Worm (Caenorhabditis elegans) whole organism, early embryonic: ENCODE data around the gene lin-14.

ENCODE experiments used
- B0310.2 ChIP-seq: sonication (generic microtip); optimal IDR thresholded peaks from 2 replicates; lab custom pipeline; 2016; ENCODE audit warnings: mild to moderate bottlenecking, missing genetic modification characterization, missing compliant biosample characterization
- F13C5.2 ChIP-seq: sonication (generic microtip); optimal IDR thresholded peaks from 2 replicates; lab custom pipeline; 2017; ENCODE audit warnings: mild to moderate bottlenecking, missing genetic modification characterization, inconsistent platforms, missing compliant biosample characterization
- aly-1 ChIP-seq: sonication (generic microtip); optimal IDR thresholded peaks from 2 replicates; lab custom pipeline; 2016; ENCODE audit warnings: missing genetic modification characterization, missing compliant biosample characterization
- ama-1 ChIP-seq: fragments of 150-350 bp; optimal IDR thresholded peaks from 2 replicates; lab custom pipeline; 2014
- ceh-13 ChIP-seq: fragments of 200-800 bp; sonication (Bioruptor generic); optimal IDR thresholded peaks from 2 replicates; lab custom pipeline; 2018; ENCODE audit warnings: mild to moderate bottlenecking, missing genetic modification characterization, missing compliant biosample characterization
- ceh-36 ChIP-seq: sonication (generic microtip); optimal IDR thresholded peaks from 2 replicates; lab custom pipeline; 2016; ENCODE audit warnings: missing genetic modification characterization, inconsistent platforms, missing compliant biosample characterization
- ets-7 ChIP-seq: sonication (generic microtip); optimal IDR thresholded peaks from 2 replicates; lab custom pipeline; 2016; ENCODE audit warnings: missing genotype, missing genetic modification characterization, missing compliant biosample characterization
- flt-1 ChIP-seq: fragments of 200-800 bp; sonication (Bioruptor generic); IDR thresholded peaks from 2 replicates; pipeline ENCODE4 v1.3.6; 2022; ENCODE audit warnings: missing genetic modification characterization, missing compliant biosample characterization
- hmbx-1 ChIP-seq: sonication (generic microtip); optimal IDR thresholded peaks from 2 replicates; lab custom pipeline; 2016; ENCODE audit warnings: mild to moderate bottlenecking, missing genetic modification characterization, missing compliant biosample characterization
- hmg-4 ChIP-seq: fragments of 200-800 bp; sonication (Bioruptor generic); optimal IDR thresholded peaks from 2 replicates; lab custom pipeline; 2018; ENCODE audit warnings: mild to moderate bottlenecking, missing genetic modification characterization, missing compliant biosample characterization
- hnd-1 ChIP-seq: sonication (generic microtip); optimal IDR thresholded peaks from 2 replicates; lab custom pipeline; 2016; ENCODE audit warnings: missing genetic modification characterization, missing compliant biosample characterization
- pes-1 ChIP-seq: fragments of 200-800 bp; sonication (Bioruptor generic); IDR thresholded peaks from 2 replicates; pipeline ENCODE4 v1.3.6; 2022; ENCODE audit warnings: missing genetic modification reagents, missing genetic modification characterization, missing compliant biosample characterization
- scrt-1 ChIP-seq: fragments of 200-800 bp; sonication (Bioruptor generic); IDR thresholded peaks from 2 replicates; pipeline ENCODE4 v1.3.6; 2022; ENCODE audit warnings: missing genetic modification characterization, missing compliant biosample characterization
- sea-1 ChIP-seq: fragments of 200-800 bp; sonication (Bioruptor generic); conservative IDR thresholded peaks from 2 replicates; pipeline ENCODE4 v1.3.6; 2022; ENCODE audit warnings: missing genetic modification characterization, missing compliant biosample characterization
- tbx-11 ChIP-seq: fragments of 200-800 bp; sonication (Bioruptor generic); IDR thresholded peaks from 2 replicates; pipeline ENCODE4 v1.3.6; 2022; ENCODE audit warnings: missing genetic modification characterization, missing compliant biosample characterization
- tbx-37 ChIP-seq: fragments of 200-800 bp; sonication (Bioruptor generic); conservative IDR thresholded peaks from 2 replicates; pipeline ENCODE4 v1.3.6; 2022; ENCODE audit warnings: missing genetic modification reagents, missing genetic modification characterization, missing compliant biosample characterization
- tra-4 ChIP-seq: sonication (generic microtip); optimal IDR thresholded peaks from 2 replicates; lab custom pipeline; 2017; ENCODE audit warnings: missing genetic modification characterization, missing compliant biosample characterization

The lin-14 gene

ce11 chrX:11480990-11481824 is 15.8 kb downstream of the lin-14 start:
- TF ChIP-seq aly-1 (tag; lab: Kevin White, UChicago) (no peak), tbx-37 (GFP tag; lab: Robert Waterston, UW) (no peak), hmbx-1 (tag; lab: Kevin White, UChicago) (no peak), flt-1 (no peak), scrt-1 (GFP tag; lab: Robert Waterston, UW) (no peak), hmg-4 (GFP tag; lab: Kevin White, UChicago) (no peak)

ce11 chrX:11481825-11482093 is 16.4 kb downstream of the lin-14 start:
- TF ChIP-seq tbx-11 (GFP tag; lab: Robert Waterston, UW) (no peak), hmg-4 (GFP tag; lab: Kevin White, UChicago) (no peak), aly-1 (tag; lab: Kevin White, UChicago) (no peak), hmbx-1 (tag; lab: Kevin White, UChicago) (no peak)

ce11 chrX:11482134-11482533 is 16.8 kb downstream of the lin-14 start:
- TF ChIP-seq ceh-36, result no peak
- TF ChIP-seq B0310.2, result no peak
- no peak for TF ChIP-seq hmbx-1 (tag; lab: Kevin White, UChicago)

- TF ChIP-seq ceh-13 (no peak), hmbx-1 (tag; lab: Kevin White, UChicago) (no peak), ceh-36 (no peak), tra-4 (tag; lab: Kevin White, UChicago) (no peak), tbx-11 (GFP tag; lab: Robert Waterston, UW) (no peak), hnd-1 (tag; lab: Kevin White, UChicago) (no peak), ama-1 (no peak), flt-1 (no peak), ets-7 (tag; lab: Kevin White, UChicago) (no peak), tbx-37 (GFP tag; lab: Robert Waterston, UW) (no peak), hmg-4 (GFP tag; lab: Kevin White, UChicago) (no peak), B0310.2 (no peak), sea-1 (GFP tag; lab: Robert Waterston, UW) (no peak)
These were observed 17.3 kb downstream of the lin-14 start for ce11 chrX:11482637-11483036.

ce11 chrX:11484027-11484426 is 18.7 kb downstream of the lin-14 start:
- TF ChIP-seq ets-7 (tag; lab: Kevin White, UChicago), result no peak
- TF ChIP-seq ceh-36, result no peak
- TF ChIP-seq flt-1, result no peak
- TF ChIP-seq tbx-11 (GFP tag; lab: Robert Waterston, UW), result no peak
- TF ChIP-seq hmbx-1 (tag; lab: Kevin White, UChicago), result no peak
- TF ChIP-seq tbx-37 (GFP tag; lab: Robert Waterston, UW), result no peak
- TF ChIP-seq ama-1, result no peak
- no peak for TF ChIP-seq ceh-13
- TF ChIP-seq pes-1 (GFP tag; lab: Robert Waterston, UW), result no peak
- TF ChIP-seq scrt-1 (GFP tag; lab: Robert Waterston, UW), result no peak
- no peak for TF ChIP-seq sea-1 (GFP tag; lab: Robert Waterston, UW)
- TF ChIP-seq tra-4 (tag; lab: Kevin White, UChicago), result no peak
- TF ChIP-seq F13C5.2 (tag; lab: Kevin White, UChicago), result no peak
- TF ChIP-seq B0310.2, result no peak
- no peak for TF ChIP-seq hmg-4 (GFP tag; lab: Kevin White, UChicago)

- no peak for TF ChIP-seq tbx-11 (GFP tag; lab: Robert Waterston, UW)
- no peak for TF ChIP-seq pes-1 (GFP tag; lab: Robert Waterston, UW)
- TF ChIP-seq sea-1 (GFP tag; lab: Robert Waterston, UW), result no peak
- TF ChIP-seq tra-4 (tag; lab: Kevin White, UChicago), result no peak
- no peak for TF ChIP-seq F13C5.2 (tag; lab: Kevin White, UChicago)
- no peak for TF ChIP-seq ets-7 (tag; lab: Kevin White, UChicago)
- TF ChIP-seq hmbx-1 (tag; lab: Kevin White, UChicago), result no peak
- no peak for TF ChIP-seq scrt-1 (GFP tag; lab: Robert Waterston, UW)
- TF ChIP-seq flt-1, result no peak
- TF ChIP-seq hmg-4 (GFP tag; lab: Kevin White, UChicago), result no peak
- TF ChIP-seq ceh-13, result no peak
- no peak for TF ChIP-seq ama-1
- TF ChIP-seq hnd-1 (tag; lab: Kevin White, UChicago), result no peak
- no peak for TF ChIP-seq tbx-37 (GFP tag; lab: Robert Waterston, UW)
- TF ChIP-seq ceh-36, result no peak
- no peak for TF ChIP-seq aly-1 (tag; lab: Kevin White, UChicago)
- no peak for TF ChIP-seq B0310.2
These were observed 22.1 kb downstream of the lin-14 start, which contains the start of gene spp-9 for ce11 chrX:11487484-11487883. TSS of gene spp-9 (plus strand) at chrX:11487784.

ce11 chrX:11489830-11490229 is 24.5 kb downstream of the lin-14 start, which contains the start of gene spp-21:
TSS of gene spp-21 (plus strand) at chrX:11490130.
- TF ChIP-seq tbx-37 (GFP tag; lab: Robert Waterston, UW) (no peak), F13C5.2 (tag; lab: Kevin White, UChicago) (no peak), tbx-11 (GFP tag; lab: Robert Waterston, UW) (no peak), ets-7 (tag; lab: Kevin White, UChicago) (no peak), flt-1 (no peak), sea-1 (GFP tag; lab: Robert Waterston, UW) (no peak), ceh-36 (no peak), hmbx-1 (tag; lab: Kevin White, UChicago) (no peak), hnd-1 (tag; lab: Kevin White, UChicago) (no peak)

- TF ChIP-seq hmg-4 (GFP tag; lab: Kevin White, UChicago), result no peak
- TF ChIP-seq flt-1, result no peak
- TF ChIP-seq tra-4 (tag; lab: Kevin White, UChicago), result no peak
These were observed 26.5 kb downstream of the lin-14 start for ce11 chrX:11491835-11492234.
